Fruit fly (Drosophila melanogaster) whole organism, embryonic: Measurements from ENCODE around the gene moon.

Experiments used
- Abd-B ChIP-seq: fragments of 200-800 bp; sonication (Bioruptor generic); optimal IDR thresholded peaks from 2 replicates; lab custom pipeline; 2018; ENCODE audit warnings: missing biosample characterization, mild to moderate bottlenecking, missing genetic modification characterization, moderate library complexity
- Adf1 ChIP-seq: fragments of 200-800 bp; sonication (Bioruptor generic); IDR thresholded peaks from 2 replicates; pipeline ENCODE4 v1.3.6; 2022; ENCODE audit warnings: missing biosample characterization, missing genetic modification characterization
- CG10462 ChIP-seq: fragments of 200-800 bp; sonication (Bioruptor generic); optimal IDR thresholded peaks from 2 replicates; lab custom pipeline; 2016; ENCODE audit warnings: missing biosample characterization, missing genetic modification characterization
- CG10654 ChIP-seq: fragments of 200-800 bp; sonication (Bioruptor generic); optimal IDR thresholded peaks from 2 replicates; lab custom pipeline; 2016; ENCODE audit warnings: missing biosample characterization, missing genetic modification characterization
- CG10959 ChIP-seq: fragments of 200-800 bp; sonication (Bioruptor generic); IDR thresholded peaks from 2 replicates; pipeline ENCODE4 v1.3.6; 2022; ENCODE audit warnings: missing biosample characterization, missing genetic modification characterization
- CG12769 ChIP-seq: fragments of 200-800 bp; sonication (Bioruptor generic); optimal IDR thresholded peaks from 2 replicates; lab custom pipeline; 2019; ENCODE audit warnings: missing biosample characterization, mild to moderate bottlenecking, missing genetic modification characterization, moderate library complexity
- CG14441 ChIP-seq: fragments of 200-800 bp; sonication (Bioruptor generic); IDR thresholded peaks from 2 replicates; pipeline ENCODE4 v1.3.6; 2022; ENCODE audit warnings: missing biosample characterization, missing genetic modification characterization
- CG15269 ChIP-seq: fragments of 200-800 bp; sonication (Bioruptor generic); optimal IDR thresholded peaks from 2 replicates; lab custom pipeline; 2018; ENCODE audit warnings: missing biosample characterization, mild to moderate bottlenecking, missing genetic modification characterization, moderate library complexity
- CG1647 ChIP-seq: fragments of 200-800 bp; sonication (Bioruptor generic); optimal IDR thresholded peaks from 3 replicates; lab custom pipeline; 2016; ENCODE audit warnings: missing biosample characterization, missing genetic modification characterization
- CG17359 ChIP-seq: fragments of 200-800 bp; sonication (Bioruptor generic); optimal IDR thresholded peaks from 3 replicates; lab custom pipeline; 2018; ENCODE audit warnings: missing biosample characterization, mild to moderate bottlenecking, missing genetic modification characterization, moderate library complexity
- CG17568 ChIP-seq: fragments of 200-800 bp; sonication (Bioruptor generic); optimal IDR thresholded peaks from 2 replicates; lab custom pipeline; 2018; ENCODE audit warnings: missing biosample characterization, mild to moderate bottlenecking, missing genetic modification characterization, moderate library complexity
- CG17829 ChIP-seq: fragments of 200-800 bp; optimal IDR thresholded peaks from 2 replicates; lab custom pipeline; 2019; ENCODE audit warnings: missing biosample characterization, mild to moderate bottlenecking, missing genetic modification characterization, moderate library complexity
- CG18476 ChIP-seq: fragments of 200-800 bp; sonication (Bioruptor generic); optimal IDR thresholded peaks from 2 replicates; lab custom pipeline; 2016; ENCODE audit warnings: missing biosample characterization, mild to moderate bottlenecking, missing genetic modification characterization
- CG31224 ChIP-seq: fragments of 200-800 bp; sonication (Bioruptor generic); IDR thresholded peaks from 2 replicates; pipeline ENCODE4 v1.3.6; 2022; ENCODE audit warnings: missing biosample characterization, missing genetic modification characterization
- CG34376 ChIP-seq: fragments of 200-800 bp; sonication (Bioruptor generic); optimal IDR thresholded peaks from 2 replicates; lab custom pipeline; 2018; ENCODE audit warnings: missing biosample characterization, mild to moderate bottlenecking, missing genetic modification characterization
- CG3726 ChIP-seq: fragments of 200-800 bp; sonication (Bioruptor generic); IDR thresholded peaks from 3 replicates; pipeline ENCODE4, ENCODE4 v1.3.6; 2022; ENCODE audit warnings: missing biosample characterization, missing genetic modification characterization
- CG43689 ChIP-seq: fragments of 200-800 bp; sonication (Bioruptor generic); IDR thresholded peaks from 2 replicates; pipeline ENCODE4 v1.3.6; 2022; ENCODE audit warnings: missing biosample characterization, missing genetic modification characterization
- CG4820 ChIP-seq: fragments of 200-800 bp; sonication (Bioruptor generic); optimal IDR thresholded peaks from 3 replicates; lab custom pipeline; 2016; ENCODE audit warnings: missing biosample characterization, missing genetic modification characterization
- CG5953 ChIP-seq: fragments of 200-800 bp; sonication (Bioruptor generic); IDR thresholded peaks from 2 replicates; pipeline ENCODE4 v1.3.6; 2022; ENCODE audit warnings: missing biosample characterization, missing genetic modification characterization
- CG7839 ChIP-seq: fragments of 200-800 bp; sonication (Bioruptor generic); optimal IDR thresholded peaks from 3 replicates; lab custom pipeline; 2018; ENCODE audit warnings: missing biosample characterization, mild to moderate bottlenecking, missing genetic modification characterization, moderate library complexity
- CG7928 ChIP-seq: fragments of 200-800 bp; sonication (Bioruptor generic); optimal IDR thresholded peaks from 2 replicates; lab custom pipeline; 2017; ENCODE audit warnings: missing biosample characterization, mild to moderate bottlenecking, missing genetic modification characterization
- CG7987 ChIP-seq: fragments of 200-800 bp; sonication (Bioruptor generic); optimal IDR thresholded peaks from 2 replicates; lab custom pipeline; 2018; ENCODE audit warnings: missing biosample characterization, mild to moderate bottlenecking, missing genetic modification characterization, moderate library complexity
- CG8765 ChIP-seq: fragments of 200-800 bp; sonication (Bioruptor generic); IDR thresholded peaks from 2 replicates; pipeline ENCODE4 v1.3.6; 2022; ENCODE audit warnings: missing biosample characterization, missing genetic modification characterization
- CHES-1-like ChIP-seq: fragments of 200-800 bp; sonication (Bioruptor generic); optimal IDR thresholded peaks from 2 replicates; lab custom pipeline; 2016; ENCODE audit warnings: missing biosample characterization, missing genetic modification characterization
- Dp ChIP-seq: fragments of 200-800 bp; sonication (Bioruptor generic); optimal IDR thresholded peaks from 2 replicates; lab custom pipeline; 2018; ENCODE audit warnings: missing biosample characterization, mild to moderate bottlenecking, missing genetic modification characterization, moderate library complexity
- E2f2 ChIP-seq: fragments of 200-800 bp; sonication (Bioruptor generic); IDR thresholded peaks from 2 replicates; pipeline ENCODE4 v1.3.6; 2022; ENCODE audit warnings: missing biosample characterization, missing genetic modification characterization
- H2.0 ChIP-seq: fragments of 200-800 bp; sonication (Bioruptor generic); IDR thresholded peaks from 2 replicates; pipeline ENCODE4 v1.3.6; 2022; ENCODE audit warnings: missing biosample characterization, missing genetic modification characterization
- HLH3B ChIP-seq: fragments of 200-800 bp; sonication (Bioruptor generic); IDR thresholded peaks from 2 replicates; pipeline ENCODE4 v1.3.6; 2022; ENCODE audit warnings: missing biosample characterization, missing genetic modification characterization
- Meics ChIP-seq: fragments of 200-800 bp; sonication (Bioruptor generic); optimal IDR thresholded peaks from 2 replicates; lab custom pipeline; 2017; ENCODE audit warnings: missing biosample characterization, mild to moderate bottlenecking, missing genetic modification characterization
- Oaz ChIP-seq: fragments of 200-800 bp; sonication (Bioruptor generic); IDR thresholded peaks from 2 replicates; pipeline ENCODE4 v1.3.6; 2022; ENCODE audit warnings: missing biosample characterization, missing genetic modification characterization
- Poxn ChIP-seq: fragments of 200-800 bp; sonication (Bioruptor generic); IDR thresholded peaks from 2 replicates; pipeline ENCODE4 v1.3.6; 2022; ENCODE audit warnings: missing biosample characterization, missing genetic modification characterization
- Scr ChIP-seq: fragments of 200-800 bp; sonication (Bioruptor generic); IDR thresholded peaks from 2 replicates; pipeline ENCODE4 v1.3.6; 2022; ENCODE audit warnings: missing biosample characterization, missing genetic modification characterization; ENCODE audit not compliant: partially characterized antibody
- az2 ChIP-seq: fragments of 200-800 bp; sonication (Bioruptor generic); optimal IDR thresholded peaks from 3 replicates; lab custom pipeline; 2016; ENCODE audit warnings: missing biosample characterization, missing genetic modification characterization
- bbx ChIP-seq: fragments of 200-800 bp; sonication (Bioruptor generic); IDR thresholded peaks from 2 replicates; pipeline ENCODE4 v1.3.6; 2022; ENCODE audit warnings: missing biosample characterization, missing genetic modification characterization; ENCODE audit not compliant: partially characterized antibody
- crc ChIP-seq: fragments of 200-800 bp; sonication (Bioruptor generic); optimal IDR thresholded peaks from 2 replicates; lab custom pipeline; 2016; ENCODE audit warnings: missing biosample characterization, missing genetic modification characterization
- dmrt99B ChIP-seq: fragments of 200-800 bp; sonication (Bioruptor generic); optimal IDR thresholded peaks from 2 replicates; lab custom pipeline; 2018; ENCODE audit warnings: missing biosample characterization, mild to moderate bottlenecking, missing genetic modification characterization, moderate library complexity
- grau ChIP-seq: fragments of 200-800 bp; optimal IDR thresholded peaks from 3 replicates; lab custom pipeline; 2019; ENCODE audit warnings: missing biosample characterization, mild to moderate bottlenecking, missing genetic modification characterization, moderate library complexity
- grn ChIP-seq: fragments of 200-800 bp; sonication (Bioruptor generic); optimal IDR thresholded peaks from 3 replicates; lab custom pipeline; 2017; ENCODE audit warnings: missing biosample characterization, missing genetic modification characterization
- ken ChIP-seq: fragments of 200-800 bp; sonication (Bioruptor generic); IDR thresholded peaks from 3 replicates; pipeline ENCODE4 v1.3.6; 2022; ENCODE audit warnings: missing biosample characterization, missing genetic modification characterization
- klu ChIP-seq: fragments of 200-800 bp; sonication (Bioruptor generic); IDR thresholded peaks from 2 replicates; pipeline ENCODE4 v1.3.6; 2022; ENCODE audit warnings: missing biosample characterization, missing genetic modification characterization
- lab ChIP-seq: fragments of 200-800 bp; sonication (Bioruptor generic); optimal IDR thresholded peaks from 3 replicates; lab custom pipeline; 2017; ENCODE audit warnings: missing biosample characterization, missing genetic modification characterization, mild to moderate bottlenecking, moderate library complexity, missing genetic modification reagents
- lilli ChIP-seq: fragments of 200-800 bp; sonication (Bioruptor generic); optimal IDR thresholded peaks from 3 replicates; lab custom pipeline; 2016; ENCODE audit warnings: missing biosample characterization, missing genetic modification characterization
- lmd ChIP-seq: fragments of 200-800 bp; sonication (Bioruptor generic); IDR thresholded peaks from 2 replicates; pipeline ENCODE4 v1.3.6; 2022; ENCODE audit warnings: missing biosample characterization, missing genetic modification characterization
- mld ChIP-seq: fragments of 200-800 bp; sonication (Bioruptor generic); IDR thresholded peaks from 3 replicates; pipeline ENCODE4 v1.3.6; 2022; ENCODE audit warnings: missing biosample characterization, missing genetic modification characterization; ENCODE audit not compliant: partially characterized antibody
- nerfin-2 ChIP-seq: fragments of 200-800 bp; sonication (Bioruptor generic); IDR thresholded peaks from 2 replicates; pipeline ENCODE4 v1.3.6; 2022; ENCODE audit warnings: missing biosample characterization, missing genetic modification characterization; ENCODE audit not compliant: partially characterized antibody
- prd ChIP-seq, 3 experiments: fragments of >200 bp in 2 of 3; fragments of 200-800 bp in 1 of 3; sonication (Bioruptor generic) in 1 of 3; optimal IDR thresholded peaks in 2 of 3; IDR thresholded peaks in 1 of 3; 2 replicates in 2 of 3; 3 replicates in 1 of 3; pipeline versions ENCODE4 v1.3.6 to Lab custom; 2017 to 2022; ENCODE audit warnings: missing biosample characterization in 1 of 3, missing genetic modification characterization in 1 of 3
- rib ChIP-seq: fragments of 200-800 bp; sonication (Bioruptor generic); IDR thresholded peaks from 2 replicates; pipeline ENCODE4 v1.3.6; 2022; ENCODE audit warnings: missing biosample characterization, missing genetic modification characterization
- ssp ChIP-seq: fragments of 200-800 bp; sonication (Bioruptor generic); IDR thresholded peaks from 2 replicates; pipeline ENCODE4 v1.3.6; 2022; ENCODE audit warnings: missing biosample characterization, missing genetic modification characterization
- tgo ChIP-seq: fragments of 200-800 bp; sonication (Bioruptor generic); IDR thresholded peaks from 3 replicates; pipeline ENCODE4 v1.3.6; 2022; ENCODE audit warnings: missing biosample characterization, missing genetic modification characterization
- twi ChIP-seq: fragments of 200-800 bp; optimal IDR thresholded peaks from 2 replicates; lab custom pipeline; 2019; ENCODE audit warnings: missing biosample characterization, mild to moderate bottlenecking, missing genetic modification characterization, moderate library complexity
- wdn ChIP-seq: fragments of 200-800 bp; sonication (Bioruptor generic); IDR thresholded peaks from 2 replicates; pipeline ENCODE4 v1.3.6; 2022; ENCODE audit warnings: missing biosample characterization, missing genetic modification characterization
- zf30C ChIP-seq: fragments of 200-800 bp; sonication (Bioruptor generic); optimal IDR thresholded peaks from 3 replicates; lab custom pipeline; 2018; ENCODE audit warnings: missing biosample characterization, mild to moderate bottlenecking, missing genetic modification characterization

The moon gene

dm6 chrX:12082244-12082643 lies 9.6 kb upstream of the moon start (continued):
- TF ChIP-seq grau (tag; lab: Kevin White, UChicago) (peak; percentile 30), CG3726 (GFP tag; lab: Robert Waterston, UW) (no peak), H2.0 (GFP tag; lab: Robert Waterston, UW) (peak; percentile 10; the same call in 1 of the 2 replicates), Adf1 (no peak), twi (tag; lab: Kevin White, UChicago) (peak; percentile 54), CG5953 (GFP tag; lab: Robert Waterston, UW) (no peak), CG7987 (no peak), Scr (GFP tag; lab: Robert Waterston, UW) (no peak), CG31224 (GFP tag; lab: Robert Waterston, UW) (no peak), klu (GFP tag; lab: Robert Waterston, UW) (no peak), CG7839 (tag; lab: Kevin White, UChicago) (peak; percentile 42), CG12769 (tag; lab: Kevin White, UChicago) (no peak), CG17568 (GFP tag; lab: Kevin White, UChicago) (no peak), prd (optimal IDR thresholded peaks at IDR 0.05; lab: Kevin White, UChicago) (no peak), prd (GFP tag; IDR thresholded peaks at IDR 0.05; lab: Robert Waterston, UW) (peak; percentile 48; the same call in 1 of the 3 replicates), lab (GFP tag; lab: Kevin White, UChicago) (peak; percentile 41), ssp (GFP tag; lab: Robert Waterston, UW) (no peak), rib (no peak), CG17359 (tag; lab: Kevin White, UChicago) (peak; percentile 7), CG34376 (GFP tag; lab: Kevin White, UChicago) (no peak), CHES-1-like (no peak), lilli (GFP tag; lab: Kevin White, UChicago) (no peak), tgo (GFP tag; lab: Robert Waterston, UW) (0 out of 3 replicates have a peak, but pooled peaks have one; percentile 21), CG4820 (GFP tag; lab: Kevin White, UChicago) (no peak), CG1647 (GFP tag; lab: Kevin White, UChicago) (no peak), CG7928 (GFP tag; lab: Kevin White, UChicago) (no peak), CG10462 (GFP tag; lab: Kevin White, UChicago) (no peak), crc (GFP tag; lab: Kevin White, UChicago) (no peak), wdn (GFP tag; lab: Robert Waterston, UW) (no peak), nerfin-2 (GFP tag; lab: Robert Waterston, UW) (no peak), ken (no peak), E2f2 (GFP tag; lab: Robert Waterston, UW) (no peak), CG43689 (no peak), grn (GFP tag; lab: Kevin White, UChicago) (no peak), zf30C (GFP tag; lab: Kevin White, UChicago) (no peak), CG15269 (tag; lab: Kevin White, UChicago) (no peak), dmrt99B (peak; percentile 48), HLH3B (GFP tag; lab: Robert Waterston, UW) (no peak), mld (GFP tag; lab: Robert Waterston, UW) (no peak), CG14441 (no peak), Poxn (GFP tag; lab: Robert Waterston, UW) (no peak), lmd (no peak), az2 (no peak), Meics (peak; percentile 6), CG17829 (no peak), Dp (GFP tag; lab: Kevin White, UChicago) (no peak), bbx (GFP tag; lab: Robert Waterston, UW) (no peak), Oaz (GFP tag; lab: Robert Waterston, UW) (no peak), CG10654 (GFP tag; lab: Kevin White, UChicago) (no peak), Abd-B (GFP tag; lab: Kevin White, UChicago) (no peak), CG8765 (GFP tag; lab: Robert Waterston, UW) (no peak), CG18476 (GFP tag; lab: Kevin White, UChicago) (no peak), CG10959 (GFP tag; lab: Robert Waterston, UW) (no peak)
